Worm (Caenorhabditis elegans) whole organism, late embryonic: ENCODE measurements around the gene ckb-1.

Source experiments
- C08G9.2 ChIP-seq: sonication (generic microtip); optimal IDR thresholded peaks from 2 replicates; lab custom pipeline; 2016; ENCODE audit warnings: mild to moderate bottlenecking, missing genetic modification characterization, moderate library complexity, missing compliant biosample characterization
- T23F11.4 ChIP-seq: fragments of 200-800 bp; sonication (Bioruptor generic); optimal IDR thresholded peaks from 2 replicates; lab custom pipeline; 2018; ENCODE audit warnings: mild to moderate bottlenecking, missing genetic modification characterization, missing compliant biosample characterization
- ceh-14 ChIP-seq: sonication (generic microtip); optimal IDR thresholded peaks from 2 replicates; lab custom pipeline; 2016; ENCODE audit warnings: missing genotype, missing genetic modification characterization, missing compliant biosample characterization
- ceh-18 ChIP-seq: sonication (generic microtip); optimal IDR thresholded peaks from 2 replicates; lab custom pipeline; 2016; ENCODE audit warnings: missing genetic modification characterization, missing compliant biosample characterization
- ceh-19 ChIP-seq: fragments of 200-800 bp; sonication (Bioruptor generic); optimal IDR thresholded peaks from 2 replicates; lab custom pipeline; 2018; ENCODE audit warnings: mild to moderate bottlenecking, missing genetic modification characterization, missing compliant biosample characterization
- ceh-22 ChIP-seq: sonication (generic microtip); optimal IDR thresholded peaks from 2 replicates; lab custom pipeline; 2017; ENCODE audit warnings: missing biosample characterization, missing genetic modification characterization
- ceh-24 ChIP-seq: sonication (generic microtip); optimal IDR thresholded peaks from 2 replicates; lab custom pipeline; 2016; ENCODE audit warnings: mild to moderate bottlenecking, missing genetic modification characterization, missing compliant biosample characterization
- ceh-30 ChIP-seq: fragments of 150-350 bp; optimal IDR thresholded peaks from 2 replicates; lab custom pipeline; 2014; ENCODE audit warnings: missing biosample characterization, missing genetic modification characterization
- ceh-45 ChIP-seq: fragments of 200-800 bp; sonication (Bioruptor generic); IDR thresholded peaks from 2 replicates; pipeline ENCODE4 v1.3.6; 2022; ENCODE audit warnings: missing genetic modification reagents, missing genetic modification characterization, missing compliant biosample characterization
- ceh-48 ChIP-seq: sonication (generic microtip); optimal IDR thresholded peaks from 2 replicates; lab custom pipeline; 2016; ENCODE audit warnings: missing genetic modification characterization, inconsistent platforms, missing compliant biosample characterization
- ceh-9 ChIP-seq: sonication (generic microtip); optimal IDR thresholded peaks from 2 replicates; lab custom pipeline; 2016; ENCODE audit warnings: mild to moderate bottlenecking, missing genetic modification characterization, inconsistent platforms, missing compliant biosample characterization
- dve-1 ChIP-seq: sonication (generic microtip); optimal IDR thresholded peaks from 2 replicates; lab custom pipeline; 2017; ENCODE audit warnings: antibody characterized with exemption, mild to moderate bottlenecking, missing genetic modification characterization, missing compliant biosample characterization
- elt-2 ChIP-seq: sonication (generic microtip); optimal IDR thresholded peaks from 2 replicates; lab custom pipeline; 2016; ENCODE audit warnings: missing genetic modification reagents, missing genetic modification characterization, missing compliant biosample characterization
- elt-4 ChIP-seq: sonication (generic microtip); optimal IDR thresholded peaks from 2 replicates; lab custom pipeline; 2016; ENCODE audit warnings: missing genetic modification characterization, missing compliant biosample characterization
- eyg-1 ChIP-seq: sonication (generic microtip); optimal IDR thresholded peaks from 2 replicates; lab custom pipeline; 2016; ENCODE audit warnings: missing genotype, missing genetic modification characterization, missing compliant biosample characterization
- hlh-30 ChIP-seq: sonication (generic microtip); optimal IDR thresholded peaks from 2 replicates; lab custom pipeline; 2017; ENCODE audit warnings: antibody characterized with exemption, missing genetic modification characterization, missing compliant biosample characterization; ENCODE audit not compliant: insufficient read depth
- hlh-8 ChIP-seq: sonication (generic microtip); optimal IDR thresholded peaks from 2 replicates; lab custom pipeline; 2016; ENCODE audit warnings: missing genotype, missing genetic modification characterization, missing compliant biosample characterization
- lim-6 ChIP-seq: sonication (generic microtip); optimal IDR thresholded peaks from 2 replicates; lab custom pipeline; 2016; ENCODE audit warnings: missing genetic modification characterization, missing compliant biosample characterization
- nfya-1 ChIP-seq: sonication (generic microtip); optimal IDR thresholded peaks from 2 replicates; lab custom pipeline; 2017; ENCODE audit warnings: missing genetic modification characterization, mild to moderate bottlenecking, missing compliant biosample characterization, antibody characterized with exemption, moderate library complexity
- nhr-232 ChIP-seq: sonication (generic microtip); optimal IDR thresholded peaks from 2 replicates; lab custom pipeline; 2016; ENCODE audit warnings: missing genetic modification characterization, missing compliant biosample characterization
- pag-3 ChIP-seq: sonication (generic microtip); optimal IDR thresholded peaks from 2 replicates; lab custom pipeline; 2016; ENCODE audit warnings: missing compliant biosample characterization, missing genetic modification characterization, borderline replicate concordance
- pat-9 ChIP-seq: fragments of 200-800 bp; sonication (Bioruptor generic); optimal IDR thresholded peaks from 2 replicates; lab custom pipeline; 2018; ENCODE audit warnings: mild to moderate bottlenecking, missing genetic modification characterization, moderate library complexity, missing compliant biosample characterization
- ref-2 ChIP-seq: sonication (generic microtip); optimal IDR thresholded peaks from 2 replicates; lab custom pipeline; 2016; ENCODE audit warnings: missing genetic modification characterization, missing compliant biosample characterization
- rnt-1 ChIP-seq: sonication (generic microtip); optimal IDR thresholded peaks from 2 replicates; lab custom pipeline; 2016; ENCODE audit warnings: missing genetic modification characterization, missing compliant biosample characterization
- sdc-2 ChIP-seq: sonication (generic microtip); optimal IDR thresholded peaks from 2 replicates; lab custom pipeline; 2016; ENCODE audit warnings: missing genotype, missing genetic modification characterization, missing compliant biosample characterization
- sox-2 ChIP-seq: fragments of 200-800 bp; sonication (Bioruptor generic); IDR thresholded peaks from 2 replicates; pipeline ENCODE4 v1.3.6; 2022; ENCODE audit warnings: missing genetic modification reagents, missing genetic modification characterization, missing compliant biosample characterization
- sox-4 ChIP-seq: sonication (generic microtip); optimal IDR thresholded peaks from 2 replicates; lab custom pipeline; 2017; ENCODE audit warnings: mild to moderate bottlenecking, missing genetic modification characterization, inconsistent platforms, missing compliant biosample characterization
- syd-9 ChIP-seq: sonication (generic microtip); optimal IDR thresholded peaks from 2 replicates; lab custom pipeline; 2016; ENCODE audit warnings: mild to moderate bottlenecking, missing genetic modification characterization, moderate library complexity, missing compliant biosample characterization
- unc-3 ChIP-seq, 2 experiments: fragments of 200-800 bp in 1 of 2; sonication (Bioruptor generic) in 1 of 2; sonication (generic microtip) in 1 of 2; conservative IDR thresholded peaks in 1 of 2; optimal IDR thresholded peaks in 1 of 2; 2 replicates each; pipeline versions ENCODE4 v1.3.6 to Lab custom; 2016 to 2022; ENCODE audit warnings: missing compliant biosample characterization in 2 of 2, missing genetic modification characterization in 2 of 2, missing genetic modification reagents in 1 of 2
- unc-42 ChIP-seq: sonication (generic microtip); optimal IDR thresholded peaks from 2 replicates; lab custom pipeline; 2016; ENCODE audit warnings: missing genotype, missing genetic modification characterization, missing compliant biosample characterization
- unc-55 ChIP-seq: sonication (generic microtip); optimal IDR thresholded peaks from 2 replicates; lab custom pipeline; 2017; ENCODE audit warnings: missing biosample characterization, missing genetic modification reagents, missing genetic modification characterization
- zip-5 ChIP-seq: sonication (generic microtip); optimal IDR thresholded peaks from 2 replicates; lab custom pipeline; 2016; ENCODE audit warnings: missing genetic modification characterization, missing compliant biosample characterization

The ckb-1 gene

ce11 chrIII:4356384-4356783, 8.7 kb upstream of the ckb-1 start, which contains the start of gene mnp-1:
Gene mnp-1, plus strand, starts transcription at chrIII:4356594.
- no peak for TF ChIP-seq ref-2 (tag; lab: Kevin White, UChicago)
- no peak for TF ChIP-seq sox-4 (tag; lab: Kevin White, UChicago)
- TF ChIP-seq lim-6 (tag; lab: Kevin White, UChicago), result no peak
- no peak for TF ChIP-seq ceh-14 (tag; lab: Kevin White, UChicago)

ce11 chrIII:4357438-4357837, 7.6 kb upstream of the ckb-1 start:
- TF ChIP-seq ref-2 (tag; lab: Kevin White, UChicago), result no peak
- no peak for TF ChIP-seq ceh-19 (GFP tag; lab: Kevin White, UChicago)
- TF ChIP-seq unc-55 (GFP tag; lab: Kevin White, UChicago), result peak; percentile 63
- TF ChIP-seq sdc-2, result no peak
- TF ChIP-seq sox-2 (GFP tag; lab: Robert Waterston, UW), result no peak
- no peak for TF ChIP-seq ceh-9 (tag; lab: Kevin White, UChicago)
- TF ChIP-seq pag-3 (tag; lab: Kevin White, UChicago), result no peak
- TF ChIP-seq elt-4, result no peak
- TF ChIP-seq elt-2 (tag; lab: Kevin White, UChicago), result peak; percentile 93
- no peak for TF ChIP-seq hlh-8 (tag; lab: Kevin White, UChicago)
- TF ChIP-seq T23F11.4, result no peak
- TF ChIP-seq unc-42 (tag; lab: Kevin White, UChicago), result no peak
- TF ChIP-seq ceh-48, result no peak
- no peak for TF ChIP-seq ceh-45

- TF ChIP-seq nhr-232 (tag; lab: Kevin White, UChicago) (no peak), unc-55 (GFP tag; lab: Kevin White, UChicago) (peak; percentile 93), ceh-18 (tag; lab: Kevin White, UChicago) (peak; percentile 14), eyg-1 (no peak), hlh-30 (tag; lab: Kevin White, UChicago) (no peak), rnt-1 (tag; lab: Kevin White, UChicago) (peak; percentile 32), pat-9 (peak; percentile 30), dve-1 (no peak), zip-5 (tag; lab: Kevin White, UChicago) (no peak), pag-3 (tag; lab: Kevin White, UChicago) (no peak), nfya-1 (tag; lab: Kevin White, UChicago) (peak; percentile 22)
Observed at ce11 chrIII:4358345-4358744, 6.7 kb upstream of the ckb-1 start.

ce11 chrIII:4359208-4359607, 5.9 kb upstream of the ckb-1 start:
- no peak for TF ChIP-seq sox-2 (GFP tag; lab: Robert Waterston, UW)
- no peak for TF ChIP-seq unc-3 (GFP tag; conservative IDR thresholded peaks at IDR 0.05; lab: Robert Waterston, UW)
- TF ChIP-seq unc-3 (tag; optimal IDR thresholded peaks at IDR 0.05; lab: Kevin White, UChicago), result no peak
- TF ChIP-seq ceh-18 (tag; lab: Kevin White, UChicago), result no peak
- TF ChIP-seq eyg-1, result no peak
- no peak for TF ChIP-seq ceh-22 (tag; lab: Kevin White, UChicago)
- no peak for TF ChIP-seq syd-9 (tag; lab: Kevin White, UChicago)
- no peak for TF ChIP-seq pat-9
- no peak for TF ChIP-seq ceh-30

ce11 chrIII:4359900-4360299, 5.2 kb upstream of the ckb-1 start:
- TF ChIP-seq unc-55 (GFP tag; lab: Kevin White, UChicago) (peak; percentile 33), C08G9.2 (tag; lab: Kevin White, UChicago) (no peak)

ce11 chrIII:4362332-4362731, 2.7 kb upstream of the ckb-1 start:
- TF ChIP-seq ceh-24 (tag; lab: Kevin White, UChicago), result no peak
- peak; percentile 29 for TF ChIP-seq ref-2 (tag; lab: Kevin White, UChicago)
- TF ChIP-seq, all 69 proteins: peak for 1
